Worm (Caenorhabditis elegans) whole organism, mixed stage, embryonic: ENCODE measurements around the gene cht-3.

ENCODE experiments used
- M03D4.4 ChIP-seq: sonication (generic microtip); optimal IDR thresholded peaks from 2 replicates; lab custom pipeline; 2017; ENCODE audit warnings: mild to moderate bottlenecking, missing genetic modification characterization, missing compliant biosample characterization
- bed-3 ChIP-seq: fragments of 200-800 bp; sonication (Bioruptor generic); optimal IDR thresholded peaks from 3 replicates; lab custom pipeline; 2018; ENCODE audit warnings: mild to moderate bottlenecking, missing genetic modification characterization, moderate library complexity, missing compliant biosample characterization
- blmp-1 ChIP-seq: fragments of 150-350 bp; optimal IDR thresholded peaks from 2 replicates; lab custom pipeline; 2014; ENCODE audit warnings: missing biosample characterization, missing genetic modification characterization
- ceh-39 ChIP-seq: fragments of 150-350 bp; optimal IDR thresholded peaks from 2 replicates; lab custom pipeline; 2014; ENCODE audit warnings: missing biosample characterization, missing genetic modification characterization
- ceh-43 ChIP-seq: fragments of 200-800 bp; sonication (Bioruptor generic); optimal IDR thresholded peaks from 2 replicates; lab custom pipeline; 2018; ENCODE audit warnings: mild to moderate bottlenecking, missing genetic modification characterization, moderate library complexity, missing compliant biosample characterization
- ceh-83 ChIP-seq: fragments of 200-800 bp; sonication (Bioruptor generic); optimal IDR thresholded peaks from 2 replicates; lab custom pipeline; 2018; ENCODE audit warnings: mild to moderate bottlenecking, missing genetic modification characterization, missing compliant biosample characterization
- ces-1 ChIP-seq: fragments of 150-350 bp; optimal IDR thresholded peaks from 2 replicates; lab custom pipeline; 2014; ENCODE audit warnings: missing biosample characterization, missing genetic modification reagents, missing genetic modification characterization
- cnd-1 ChIP-seq: fragments of 200-800 bp; sonication (Bioruptor generic); optimal IDR thresholded peaks from 2 replicates; lab custom pipeline; 2018; ENCODE audit warnings: mild to moderate bottlenecking, missing genetic modification characterization, missing compliant biosample characterization
- drap-1 ChIP-seq: fragments of 200-800 bp; sonication (Bioruptor generic); optimal IDR thresholded peaks from 3 replicates; lab custom pipeline; 2018; ENCODE audit warnings: mild to moderate bottlenecking, missing genetic modification characterization, missing compliant biosample characterization
- elt-1 ChIP-seq: sonication (generic microtip); optimal IDR thresholded peaks from 2 replicates; lab custom pipeline; 2017; ENCODE audit warnings: missing genetic modification characterization, mild to moderate bottlenecking, missing compliant biosample characterization, antibody characterized with exemption, moderate library complexity, borderline replicate concordance; ENCODE audit not compliant: insufficient read depth
- elt-3 ChIP-seq: fragments of 150-350 bp; optimal IDR thresholded peaks from 2 replicates; lab custom pipeline; 2014; ENCODE audit warnings: missing biosample characterization, missing genetic modification characterization
- flh-1 ChIP-seq: fragments of 200-800 bp; sonication (Bioruptor generic); optimal IDR thresholded peaks from 2 replicates; lab custom pipeline; 2018; ENCODE audit warnings: mild to moderate bottlenecking, missing genetic modification characterization, moderate library complexity, missing compliant biosample characterization
- ham-2 ChIP-seq: fragments of 200-800 bp; sonication (Bioruptor generic); optimal IDR thresholded peaks from 2 replicates; lab custom pipeline; 2018; ENCODE audit warnings: mild to moderate bottlenecking, missing genetic modification characterization, missing compliant biosample characterization
- hlh-1 ChIP-seq: fragments of 150-350 bp; optimal IDR thresholded peaks from 2 replicates; lab custom pipeline; 2014; ENCODE audit warnings: missing biosample characterization, missing genetic modification reagents, missing genetic modification characterization
- lin-13 ChIP-seq: fragments of 150-350 bp; optimal IDR thresholded peaks from 2 replicates; lab custom pipeline; 2014; ENCODE audit warnings: missing biosample characterization, missing genetic modification characterization
- lin-32 ChIP-seq: fragments of 200-800 bp; sonication (Bioruptor generic); optimal IDR thresholded peaks from 2 replicates; lab custom pipeline; 2018; ENCODE audit warnings: mild to moderate bottlenecking, missing genetic modification characterization, missing compliant biosample characterization
- lsy-2 ChIP-seq: fragments of 150-350 bp; optimal IDR thresholded peaks from 2 replicates; lab custom pipeline; 2014; ENCODE audit warnings: missing biosample characterization, missing genetic modification characterization
- mep-1 ChIP-seq: fragments of 150-350 bp; optimal IDR thresholded peaks from 2 replicates; lab custom pipeline; 2017; ENCODE audit warnings: missing biosample characterization, missing genetic modification reagents, missing genetic modification characterization, inconsistent platforms
- mls-2 ChIP-seq: sonication (generic microtip); optimal IDR thresholded peaks from 2 replicates; lab custom pipeline; 2016; ENCODE audit warnings: mild to moderate bottlenecking, missing genetic modification characterization, moderate library complexity, missing compliant biosample characterization
- nhr-12 ChIP-seq: fragments of 150-350 bp; optimal IDR thresholded peaks from 2 replicates; lab custom pipeline; 2014; ENCODE audit warnings: missing biosample characterization, missing genetic modification characterization
- nhr-2 ChIP-seq: fragments of 150-350 bp; optimal IDR thresholded peaks from 2 replicates; lab custom pipeline; 2014; ENCODE audit warnings: missing biosample characterization, missing genetic modification characterization
- nhr-237 ChIP-seq: fragments of 150-350 bp; optimal IDR thresholded peaks from 2 replicates; lab custom pipeline; 2014; ENCODE audit warnings: missing biosample characterization, missing genetic modification characterization
- nhr-28 ChIP-seq: fragments of 150-350 bp; optimal IDR thresholded peaks from 2 replicates; lab custom pipeline; 2014; ENCODE audit warnings: missing biosample characterization, missing genetic modification characterization
- nhr-76 ChIP-seq: sonication (generic microtip); optimal IDR thresholded peaks from 2 replicates; lab custom pipeline; 2017; ENCODE audit warnings: missing biosample characterization, missing genetic modification characterization
- pha-4 ChIP-seq: fragments of 150-350 bp; optimal IDR thresholded peaks from 2 replicates; lab custom pipeline; 2018; ENCODE audit warnings: missing biosample characterization, missing genetic modification reagents, missing genetic modification characterization
- sem-2 ChIP-seq: fragments of 200-800 bp; sonication (Bioruptor generic); optimal IDR thresholded peaks from 2 replicates; lab custom pipeline; 2018; ENCODE audit warnings: mild to moderate bottlenecking, missing genetic modification characterization, missing compliant biosample characterization
- snpc-4 ChIP-seq: fragments of 150-350 bp; optimal IDR thresholded peaks from 2 replicates; lab custom pipeline; 2014; ENCODE audit warnings: missing biosample characterization, missing genetic modification characterization
- sptf-1 ChIP-seq: sonication (generic microtip); optimal IDR thresholded peaks from 2 replicates; lab custom pipeline; 2017; ENCODE audit warnings: mild to moderate bottlenecking, missing genetic modification characterization, moderate library complexity, missing compliant biosample characterization
- tbx-8 ChIP-seq: fragments of 200-800 bp; sonication (Bioruptor generic); optimal IDR thresholded peaks from 2 replicates; lab custom pipeline; 2018; ENCODE audit warnings: mild to moderate bottlenecking, missing genetic modification characterization, moderate library complexity, missing compliant biosample characterization
- unc-120 ChIP-seq: sonication (generic microtip); optimal IDR thresholded peaks from 2 replicates; lab custom pipeline; 2017; ENCODE audit warnings: missing genetic modification characterization, missing compliant biosample characterization; ENCODE audit not compliant: poor library complexity, severe bottlenecking
- unc-62 ChIP-seq: fragments of 150-350 bp; optimal IDR thresholded peaks from 2 replicates; lab custom pipeline; 2014; ENCODE audit warnings: missing biosample characterization, missing genetic modification reagents, missing genetic modification characterization
- zip-8 ChIP-seq: fragments of 150-350 bp; optimal IDR thresholded peaks from 2 replicates; lab custom pipeline; 2014; ENCODE audit warnings: missing biosample characterization, missing genetic modification characterization
- ztf-11 ChIP-seq: fragments of 150-350 bp; optimal IDR thresholded peaks from 2 replicates; lab custom pipeline; 2014; ENCODE audit warnings: missing biosample characterization, missing genetic modification characterization

cht-3 gene

ce11 chrIV:7022227-7022626 is 18.8 kb downstream of the cht-3 start:
- TF ChIP-seq bed-3 = no peak
- no peak for TF ChIP-seq ham-2 (GFP tag; lab: Kevin White, UChicago)
- TF ChIP-seq ceh-83 (GFP tag; lab: Kevin White, UChicago) = no peak
- TF ChIP-seq lin-13 (tag; lab: Kevin White, UChicago) = no peak
- TF ChIP-seq flh-1 = no peak
- no peak for TF ChIP-seq nhr-76
- no peak for TF ChIP-seq nhr-12
- TF ChIP-seq mep-1 (tag; lab: Kevin White, UChicago) = no peak
- TF ChIP-seq ztf-11 (tag; lab: Kevin White, UChicago) = no peak
- TF ChIP-seq mls-2 (tag; lab: Kevin White, UChicago) = no peak
- no peak for TF ChIP-seq nhr-2
- TF ChIP-seq elt-1 (tag; lab: Kevin White, UChicago) = no peak
- no peak for TF ChIP-seq snpc-4
- TF ChIP-seq ces-1 (GFP tag; lab: Kevin White, UChicago) = no peak
- no peak for TF ChIP-seq sem-2 (GFP tag; lab: Kevin White, UChicago)
- TF ChIP-seq tbx-8 = no peak
- no peak for TF ChIP-seq unc-62 (GFP tag; lab: Kevin White, UChicago)
- TF ChIP-seq pha-4 = no peak
- TF ChIP-seq M03D4.4 = no peak

ce11 chrIV:7023004-7023403 is 19.6 kb downstream of the cht-3 start:
- TF ChIP-seq tbx-8 (no peak), mep-1 (tag; lab: Kevin White, UChicago) (peak; percentile 72), drap-1 (GFP tag; lab: Kevin White, UChicago) (no peak), bed-3 (no peak), nhr-28 (tag; lab: Kevin White, UChicago) (no peak), unc-120 (tag; lab: Kevin White, UChicago) (peak; percentile 53), mls-2 (tag; lab: Kevin White, UChicago) (peak; percentile 62), lin-32 (GFP tag; lab: Kevin White, UChicago) (peak; percentile 98), unc-62 (GFP tag; lab: Kevin White, UChicago) (peak; percentile 49), ceh-83 (GFP tag; lab: Kevin White, UChicago) (no peak), cnd-1 (tag; lab: Kevin White, UChicago) (peak; percentile 97), snpc-4 (no peak), nhr-12 (no peak), pha-4 (no peak), ces-1 (GFP tag; lab: Kevin White, UChicago) (peak; percentile 67), hlh-1 (tag; lab: Kevin White, UChicago) (peak; percentile 47), nhr-2 (peak; percentile 100), sem-2 (GFP tag; lab: Kevin White, UChicago) (no peak), ceh-43 (no peak), lin-13 (tag; lab: Kevin White, UChicago) (no peak), nhr-237 (no peak), elt-3 (tag; lab: Kevin White, UChicago) (no peak), elt-1 (tag; lab: Kevin White, UChicago) (no peak), ztf-11 (tag; lab: Kevin White, UChicago) (no peak), ceh-39 (tag; lab: Kevin White, UChicago) (peak; percentile 51), sptf-1 (tag; lab: Kevin White, UChicago) (peak; percentile 8), M03D4.4 (no peak), blmp-1 (tag; lab: Kevin White, UChicago) (no peak), lsy-2 (tag; lab: Kevin White, UChicago) (peak; percentile 14)

DNA sequence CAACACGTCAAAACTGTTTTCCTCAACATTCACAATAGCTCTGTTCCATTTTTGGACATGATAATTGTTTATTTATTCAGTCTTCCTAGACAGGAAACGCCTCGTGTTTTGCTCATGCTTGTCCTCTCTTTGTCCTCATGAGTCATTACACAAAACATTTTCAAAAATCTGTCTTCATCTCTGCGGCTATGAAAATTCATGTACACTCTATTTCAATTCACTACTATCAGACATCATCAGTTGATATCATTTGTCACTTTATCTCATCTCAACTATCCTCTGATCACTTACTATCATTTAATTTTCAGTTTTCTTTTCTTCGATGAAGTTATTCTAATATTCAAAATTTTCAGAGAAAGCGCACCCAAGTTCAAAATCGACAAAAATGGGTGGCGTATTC is 20.4 kb downstream of the cht-3 start, which contains the start of gene adah-1:
Gene adah-1, plus strand, starts transcription at position 354 of the 400 bp plus-strand sequence.
- TF ChIP-seq hlh-1 (tag; lab: Kevin White, UChicago) = no peak
- no peak for TF ChIP-seq mls-2 (tag; lab: Kevin White, UChicago)
- TF ChIP-seq unc-62 (GFP tag; lab: Kevin White, UChicago) = peak; percentile 74

DNA sequence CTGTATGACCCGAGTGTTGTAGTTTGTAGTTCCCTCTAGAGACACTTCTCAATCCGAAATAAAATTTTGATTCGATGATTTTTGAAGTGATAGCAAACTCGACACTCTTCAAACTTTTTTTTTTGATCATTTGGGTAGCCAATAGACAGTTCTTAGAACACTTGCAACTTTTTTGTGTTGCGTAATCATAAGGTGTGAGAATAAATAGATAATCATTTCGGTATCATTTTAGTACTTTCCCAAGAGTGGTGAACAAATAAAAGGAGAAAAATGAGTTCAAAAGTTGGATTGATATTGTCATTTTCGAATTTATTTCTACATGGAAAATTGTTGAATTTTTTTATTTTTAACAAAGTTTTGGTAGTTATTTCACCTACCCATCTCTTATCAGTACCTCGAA is 21.4 kb downstream of the cht-3 start:
- TF ChIP-seq tbx-8 = no peak
- peak; percentile 83 for TF ChIP-seq zip-8 (tag; lab: Kevin White, UChicago)
- no peak for TF ChIP-seq hlh-1 (tag; lab: Kevin White, UChicago)
